Worm (Caenorhabditis elegans) whole organism, early embryonic: ENCODE data around the gene C43F9.5.

Experiments
- F13C5.2 ChIP-seq: sonication (generic microtip); optimal IDR thresholded peaks from 2 replicates; lab custom pipeline; 2017; ENCODE audit warnings: mild to moderate bottlenecking, missing genetic modification characterization, inconsistent platforms, missing compliant biosample characterization
- aly-1 ChIP-seq: sonication (generic microtip); optimal IDR thresholded peaks from 2 replicates; lab custom pipeline; 2016; ENCODE audit warnings: missing genetic modification characterization, missing compliant biosample characterization
- ama-1 ChIP-seq: fragments of 150-350 bp; optimal IDR thresholded peaks from 2 replicates; lab custom pipeline; 2014
- hnd-1 ChIP-seq: sonication (generic microtip); optimal IDR thresholded peaks from 2 replicates; lab custom pipeline; 2016; ENCODE audit warnings: missing genetic modification characterization, missing compliant biosample characterization
- pes-1 ChIP-seq: fragments of 200-800 bp; sonication (Bioruptor generic); IDR thresholded peaks from 2 replicates; pipeline ENCODE4 v1.3.6; 2022; ENCODE audit warnings: missing genetic modification reagents, missing genetic modification characterization, missing compliant biosample characterization
- tbx-37 ChIP-seq: fragments of 200-800 bp; sonication (Bioruptor generic); conservative IDR thresholded peaks from 2 replicates; pipeline ENCODE4 v1.3.6; 2022; ENCODE audit warnings: missing genetic modification reagents, missing genetic modification characterization, missing compliant biosample characterization
- tra-4 ChIP-seq: sonication (generic microtip); optimal IDR thresholded peaks from 2 replicates; lab custom pipeline; 2017; ENCODE audit warnings: missing genetic modification characterization, missing compliant biosample characterization

- TF ChIP-seq aly-1 (tag; lab: Kevin White, UChicago) (no peak), tbx-37 (GFP tag; lab: Robert Waterston, UW) (no peak), hnd-1 (no peak), ama-1 (lab: Kevin White, UChicago) (no peak), pes-1 (GFP tag; lab: Robert Waterston, UW) (no peak), tra-4 (tag; lab: Kevin White, UChicago) (no peak), F13C5.2 (no peak)
Measured at ce11 chrIV:10564613-10565012, 25.9 kb downstream of the C43F9.5 start.
